In the genomic region with DNA sequence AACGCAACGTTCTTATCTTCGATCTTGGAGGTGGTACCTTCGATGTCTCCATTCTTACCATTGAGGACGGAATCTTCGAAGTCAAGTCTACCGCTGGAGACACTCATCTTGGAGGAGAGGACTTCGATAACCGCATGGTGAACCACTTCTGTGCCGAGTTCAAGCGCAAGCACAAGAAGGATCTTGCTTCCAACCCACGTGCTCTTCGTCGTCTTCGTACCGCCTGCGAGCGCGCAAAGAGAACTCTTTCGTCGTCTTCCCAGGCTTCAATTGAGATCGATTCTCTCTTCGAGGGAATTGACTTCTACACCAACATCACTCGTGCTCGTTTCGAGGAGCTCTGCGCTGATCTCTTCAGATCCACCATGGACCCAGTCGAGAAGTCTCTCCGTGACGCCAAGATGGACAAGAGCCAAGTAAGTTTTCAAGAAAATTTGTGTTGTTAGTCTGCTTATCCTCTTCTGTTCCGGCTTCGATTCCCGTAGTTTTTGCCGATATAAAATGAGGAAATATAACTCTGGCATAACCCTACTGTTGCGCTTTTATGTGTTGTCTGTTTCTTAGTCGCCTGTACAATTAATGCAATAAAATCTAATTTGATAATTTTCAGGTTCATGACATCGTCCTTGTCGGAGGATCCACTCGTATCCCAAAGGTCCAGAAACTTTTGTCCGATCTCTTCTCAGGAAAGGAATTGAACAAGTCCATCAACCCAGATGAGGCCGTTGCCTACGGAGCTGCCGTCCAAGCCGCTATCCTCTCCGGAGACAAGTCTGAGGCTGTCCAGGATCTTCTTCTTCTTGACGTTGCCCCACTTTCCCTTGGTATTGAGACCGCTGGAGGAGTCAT, we compare ENCODE assay signal across 4 worm cellular contexts.
TF ChIP-seq lines count a peak whose summit lies in the region.

No protein-coding gene starts in this region.

TF ChIP-seq in whole organism, L1 larva, 84 proteins besides CTCF, POLR2A, EP300 and RAD21 (continued from another document and continues in another):
- TF ChIP-seq mep-1 (tag; optimal IDR thresholded peaks at IDR 0.05; lab: Kevin White, UChicago): peak; percentile 17
- TF ChIP-seq pqm-1 (tag; optimal IDR thresholded peaks at IDR 0.05; lab: Kevin White, UChicago): no peak
- no peak for TF ChIP-seq hlh-4 (tag; optimal IDR thresholded peaks at IDR 0.05; lab: Kevin White, UChicago)
- TF ChIP-seq fkh-8 (tag; optimal IDR thresholded peaks at IDR 0.05; lab: Kevin White, UChicago): peak; percentile 1
- TF ChIP-seq egl-27 (tag; optimal IDR thresholded peaks at IDR 0.05; lab: Kevin White, UChicago): no peak
- no peak for TF ChIP-seq ceh-63 (GFP tag; optimal IDR thresholded peaks at IDR 0.05; lab: Kevin White, UChicago)
- no peak for TF ChIP-seq grh-1 (GFP tag; IDR thresholded peaks at IDR 0.05; lab: Robert Waterston, UW)
- TF ChIP-seq C04F5.9 (tag; optimal IDR thresholded peaks at IDR 0.05; lab: Kevin White, UChicago): no peak
- TF ChIP-seq elt-3 (tag; optimal IDR thresholded peaks at IDR 0.05; lab: Kevin White, UChicago): no peak
- no peak for TF ChIP-seq nhr-77 (tag; optimal IDR thresholded peaks at IDR 0.05; lab: Kevin White, UChicago)
- TF ChIP-seq aha-1 (tag; optimal IDR thresholded peaks at IDR 0.05; lab: Kevin White, UChicago): no peak
- no peak for TF ChIP-seq zag-1 (tag; optimal IDR thresholded peaks at IDR 0.05; lab: Kevin White, UChicago)
- TF ChIP-seq nhr-28 (tag; optimal IDR thresholded peaks at IDR 0.05; lab: Kevin White, UChicago): no peak
- TF ChIP-seq dpl-1 (GFP tag; optimal IDR thresholded peaks at IDR 0.05; lab: Kevin White, UChicago): no peak
- TF ChIP-seq ceh-82 (tag; optimal IDR thresholded peaks at IDR 0.05; lab: Kevin White, UChicago): no peak
- no peak for TF ChIP-seq lin-13 (GFP tag; optimal IDR thresholded peaks at IDR 0.05; lab: Kevin White, UChicago)
- TF ChIP-seq swsn-7 (tag; optimal IDR thresholded peaks at IDR 0.05; lab: Kevin White, UChicago): no peak
- TF ChIP-seq vab-15 (tag; optimal IDR thresholded peaks at IDR 0.05; lab: Kevin White, UChicago): no peak
- no peak for TF ChIP-seq snu-23 (GFP tag; optimal IDR thresholded peaks at IDR 0.05; lab: Kevin White, UChicago)
- no peak for TF ChIP-seq lin-35 (GFP tag; optimal IDR thresholded peaks at IDR 0.05; lab: Kevin White, UChicago)
- no peak for TF ChIP-seq nhr-71 (tag; optimal IDR thresholded peaks at IDR 0.05; lab: Kevin White, UChicago)
- no peak for TF ChIP-seq elt-2 (tag; optimal IDR thresholded peaks at IDR 0.05; lab: Kevin White, UChicago)
- TF ChIP-seq aly-2 (tag; optimal IDR thresholded peaks at IDR 0.05; lab: Kevin White, UChicago): peak; percentile 47
- no peak for TF ChIP-seq sox-4 (tag; optimal IDR thresholded peaks at IDR 0.05; lab: Kevin White, UChicago)
- no peak for TF ChIP-seq egl-13 (tag; optimal IDR thresholded peaks at IDR 0.05; lab: Kevin White, UChicago)
- no peak for TF ChIP-seq ceh-88 (GFP tag; IDR thresholded peaks at IDR 0.05; lab: Robert Waterston, UW)
- no peak for TF ChIP-seq nhr-90 (tag; optimal IDR thresholded peaks at IDR 0.05; lab: Kevin White, UChicago; ENCODE audit: poor library complexity)
- TF ChIP-seq C34B4.2 (tag; optimal IDR thresholded peaks at IDR 0.05; lab: Kevin White, UChicago): no peak
- no peak for TF ChIP-seq fkh-4 (tag; optimal IDR thresholded peaks at IDR 0.05; lab: Kevin White, UChicago; ENCODE audit: borderline replicate concordance)
- peak; percentile 68 for TF ChIP-seq ama-1 (optimal IDR thresholded peaks at IDR 0.05; lab: Kevin White, UChicago)
- TF ChIP-seq snpc-4 (tag; optimal IDR thresholded peaks at IDR 0.05; lab: Kevin White, UChicago): no peak
- no peak for TF ChIP-seq ets-5 (GFP tag; IDR thresholded peaks at IDR 0.05; lab: Robert Waterston, UW)

TF ChIP-seq in whole organism, L2 larva, 48 proteins besides CTCF, POLR2A, EP300 and RAD21 (continued from another document):
- TF ChIP-seq ztf-11 (tag; optimal IDR thresholded peaks at IDR 0.05; lab: Kevin White, UChicago): no peak
- TF ChIP-seq unc-62 (GFP tag; optimal IDR thresholded peaks at IDR 0.05; lab: Kevin White, UChicago): no peak
- no peak for TF ChIP-seq ztf-4 (tag; optimal IDR thresholded peaks at IDR 0.05; lab: Kevin White, UChicago)
- TF ChIP-seq ztf-1 (GFP tag; conservative IDR thresholded peaks at IDR 0.05; lab: Robert Waterston, UW): no peak

TF ChIP-seq in whole organism, L4 larva, 104 proteins besides CTCF, POLR2A, EP300 and RAD21 (continued from another document and continues in another):
- TF ChIP-seq egl-43 (GFP tag; IDR thresholded peaks at IDR 0.05; lab: Robert Waterston, UW) (0 out of 2 replicates have a peak, but pooled peaks have one; percentile 50), spr-3 (GFP tag; optimal IDR thresholded peaks at IDR 0.05; lab: Kevin White, UChicago) (no peak), zip-2 (tag; optimal IDR thresholded peaks at IDR 0.05; lab: Kevin White, UChicago) (no peak), zfp-3 (GFP tag; conservative IDR thresholded peaks at IDR 0.05; lab: Robert Waterston, UW) (peak; percentile 59; the same call in 1 of the 2 replicates), arid-1 (GFP tag; conservative IDR thresholded peaks at IDR 0.05; lab: Robert Waterston, UW) (no peak), T26A8.4 (GFP tag; IDR thresholded peaks at IDR 0.05; lab: Robert Waterston, UW) (peak; percentile 24; the same call in 1 of the 2 replicates), saeg-2 (GFP tag; IDR thresholded peaks at IDR 0.05; lab: Robert Waterston, UW) (0 out of 2 replicates have a peak, but pooled peaks have one; percentile 32), ama-1 (optimal IDR thresholded peaks at IDR 0.05; lab: Kevin White, UChicago) (no peak), mep-1 (tag; optimal IDR thresholded peaks at IDR 0.05; lab: Kevin White, UChicago) (peak; percentile 14), dpl-1 (GFP tag; optimal IDR thresholded peaks at IDR 0.05; lab: Kevin White, UChicago) (no peak), spr-1 (tag; optimal IDR thresholded peaks at IDR 0.05; lab: Kevin White, UChicago) (no peak), rbr-2 (tag; optimal IDR thresholded peaks at IDR 0.05; lab: Kevin White, UChicago) (no peak), R02D3.7 (tag; optimal IDR thresholded peaks at IDR 0.05; lab: Kevin White, UChicago) (no peak), ztf-7 (tag; optimal IDR thresholded peaks at IDR 0.05; lab: Kevin White, UChicago) (no peak), unc-62 (GFP tag; optimal IDR thresholded peaks at IDR 0.05 in 1 of 2; lab: Kevin White, UChicago) (no peak), unc-62 (tag; optimal IDR thresholded peaks at IDR 0.05; lab: Kevin White, UChicago) (no peak), nhr-25 (tag; optimal IDR thresholded peaks at IDR 0.05; lab: Kevin White, UChicago; ENCODE audit: borderline replicate concordance, insufficient read depth) (no peak), ceh-62 (tag; optimal IDR thresholded peaks at IDR 0.05; lab: Kevin White, UChicago) (no peak), lsy-2 (tag; optimal IDR thresholded peaks at IDR 0.05; lab: Kevin White, UChicago) (peak in 1 of 2 experiments; percentile 41), nhr-48 (tag; optimal IDR thresholded peaks at IDR 0.05; lab: Kevin White, UChicago) (no peak), ceh-20 (GFP tag; IDR thresholded peaks at IDR 0.05; lab: Robert Waterston, UW) (no peak; the same call in 1 of the 2 replicates), aly-2 (tag; optimal IDR thresholded peaks at IDR 0.05; lab: Kevin White, UChicago) (peak; percentile 81), ceh-82 (tag; optimal IDR thresholded peaks at IDR 0.05; lab: Kevin White, UChicago) (no peak), ces-1 (GFP tag; optimal IDR thresholded peaks at IDR 0.05; lab: Kevin White, UChicago) (no peak), tra-1 (GFP tag; IDR thresholded peaks at IDR 0.05; lab: Robert Waterston, UW) (0 out of 2 replicates have a peak, but pooled peaks have one; percentile 4), dmd-6 (GFP tag; IDR thresholded peaks at IDR 0.05; lab: Robert Waterston, UW) (no peak), hif-1 (tag; optimal IDR thresholded peaks at IDR 0.05; lab: Kevin White, UChicago) (no peak), nhr-41 (GFP tag; IDR thresholded peaks at IDR 0.05; lab: Robert Waterston, UW) (no peak), nhr-77 (tag; optimal IDR thresholded peaks at IDR 0.05; lab: Kevin White, UChicago) (no peak), pha-4 (GFP tag; IDR thresholded peaks at IDR 0.05; lab: Robert Waterston, UW) (peak; percentile 73), pha-4 (tag; optimal IDR thresholded peaks at IDR 0.05; lab: Kevin White, UChicago) (no peak), madf-5 (GFP tag; IDR thresholded peaks at IDR 0.05; lab: Robert Waterston, UW) (peak in 1 of 2 experiments; percentile 18; a peak in 1 of 4 replicates), nhr-28 (tag; optimal IDR thresholded peaks at IDR 0.05; lab: Kevin White, UChicago) (no peak), Y48G9A.11 (GFP tag; IDR thresholded peaks at IDR 0.05; lab: Robert Waterston, UW) (no peak; the same call in 1 of the 2 replicates), Y105C5A.15 (GFP tag; IDR thresholded peaks at IDR 0.05; lab: Robert Waterston, UW) (peak; percentile 15; the same call in 1 of the 2 replicates), mdt-29 (GFP tag; IDR thresholded peaks at IDR 0.05; lab: Robert Waterston, UW) (0 out of 2 replicates have a peak, but pooled peaks have one; percentile 7), nhr-237 (tag; optimal IDR thresholded peaks at IDR 0.05; lab: Kevin White, UChicago) (no peak), php-3 (GFP tag; IDR thresholded peaks at IDR 0.05; lab: Robert Waterston, UW) (peak; percentile 34; the same call in 1 of the 2 replicates), lin-38 (GFP tag; IDR thresholded peaks at IDR 0.05; lab: Robert Waterston, UW) (peak; percentile 27; the same call in 1 of the 2 replicates), vab-7 (GFP tag; IDR thresholded peaks at IDR 0.05; lab: Robert Waterston, UW) (no peak), lin-1 (GFP tag; IDR thresholded peaks at IDR 0.05; lab: Robert Waterston, UW) (peak; percentile 74), set-16 (GFP tag; IDR thresholded peaks at IDR 0.05; lab: Robert Waterston, UW) (peak; percentile 59; the same call in 1 of the 2 replicates), madf-9 (GFP tag; conservative IDR thresholded peaks at IDR 0.05; lab: Robert Waterston, UW) (no peak)

TF ChIP-seq in whole organism, young adult, 124 proteins besides CTCF, POLR2A, EP300 and RAD21 (continued from another document):
- TF ChIP-seq repo-1 (tag; optimal IDR thresholded peaks at IDR 0.05; lab: Kevin White, UChicago) (no peak), cebp-2 (GFP tag; IDR thresholded peaks at IDR 0.05; lab: Robert Waterston, UW) (peak; percentile 22; the same call in 1 of the 2 replicates), zfh-2 (GFP tag; conservative IDR thresholded peaks at IDR 0.05; lab: Robert Waterston, UW) (peak; percentile 68), snpc-4 (GFP tag; optimal IDR thresholded peaks at IDR 0.05; lab: Kevin White, UChicago) (no peak), snpc-4 (tag; optimal IDR thresholded peaks at IDR 0.05; lab: Kevin White, UChicago) (peak in 2 of 4 experiments; percentile 18 to 59), ekl-4 (GFP tag; IDR thresholded peaks at IDR 0.05; lab: Robert Waterston, UW) (peak; percentile 60; the same call in 1 of the 2 replicates), Y95B8A.8 (GFP tag; IDR thresholded peaks at IDR 0.05; lab: Robert Waterston, UW) (peak; percentile 65; the same call in 1 of the 2 replicates), madf-8 (GFP tag; conservative IDR thresholded peaks at IDR 0.05; lab: Robert Waterston, UW) (no peak), zim-3 (tag; optimal IDR thresholded peaks at IDR 0.05; lab: Kevin White, UChicago) (no peak), lsl-1 (GFP tag; optimal IDR thresholded peaks at IDR 0.05; lab: Kevin White, UChicago) (peak; percentile 37), dpff-1 (tag; optimal IDR thresholded peaks at IDR 0.05; lab: Kevin White, UChicago) (no peak), B0019.2 (GFP tag; conservative IDR thresholded peaks at IDR 0.05; lab: Robert Waterston, UW) (0 out of 2 replicates have a peak, but pooled peaks have one; percentile 31), K11D2.4 (GFP tag; IDR thresholded peaks at IDR 0.05; lab: Robert Waterston, UW) (peak; percentile 52; the same call in 1 of the 2 replicates), nfyb-1 (GFP tag; IDR thresholded peaks at IDR 0.05; lab: Robert Waterston, UW) (0 out of 2 replicates have a peak, but pooled peaks have one; percentile 9), B0336.3 (GFP tag; IDR thresholded peaks at IDR 0.05; lab: Robert Waterston, UW) (peak; percentile 61), snpc-1.1 (tag; optimal IDR thresholded peaks at IDR 0.05; lab: Kevin White, UChicago; ENCODE audit: insufficient read depth) (no peak), K12H6.12 (tag; optimal IDR thresholded peaks at IDR 0.05; lab: Kevin White, UChicago) (peak; percentile 0), ccch-3 (GFP tag; optimal IDR thresholded peaks at IDR 0.05; lab: Kevin White, UChicago) (no peak), athp-1 (tag; optimal IDR thresholded peaks at IDR 0.05; lab: Kevin White, UChicago) (peak; percentile 52), ZK185.1 (tag; optimal IDR thresholded peaks at IDR 0.05; lab: Kevin White, UChicago; ENCODE audit: poor library complexity, severe bottlenecking) (no peak), ceh-58 (GFP tag; IDR thresholded peaks at IDR 0.05; lab: Robert Waterston, UW) (peak; percentile 71), rcor-1 (GFP tag; IDR thresholded peaks at IDR 0.05; lab: Robert Waterston, UW) (peak; percentile 7; the same call in 1 of the 2 replicates), egl-44 (GFP tag; IDR thresholded peaks at IDR 0.05; lab: Robert Waterston, UW) (peak; percentile 62; the same call in 1 of the 2 replicates), dox-1 (GFP tag; IDR thresholded peaks at IDR 0.05; lab: Robert Waterston, UW) (peak; percentile 4), lin-26 (GFP tag; IDR thresholded peaks at IDR 0.05; lab: Robert Waterston, UW) (peak; percentile 64), nhr-90 (tag; optimal IDR thresholded peaks at IDR 0.05; lab: Kevin White, UChicago) (no peak), atf-7 (tag; optimal IDR thresholded peaks at IDR 0.05; lab: Kevin White, UChicago) (peak; percentile 30), pbrm-1 (GFP tag; IDR thresholded peaks at IDR 0.05; lab: Robert Waterston, UW) (peak; percentile 23)
